Worm (Caenorhabditis elegans) whole organism, midembryonic: Measurements from ENCODE around the gene cdc-14.

ENCODE experiments used
- T22C8.4 ChIP-seq: fragments of 200-800 bp; sonication (Bioruptor generic); IDR thresholded peaks from 2 replicates; pipeline ENCODE4 v1.3.6; 2022; ENCODE audit warnings: missing genetic modification characterization, missing compliant biosample characterization
- cog-1 ChIP-seq: sonication (generic microtip); optimal IDR thresholded peaks from 2 replicates; lab custom pipeline; 2016; ENCODE audit warnings: missing genetic modification characterization, missing compliant biosample characterization
- flt-1 ChIP-seq: fragments of 200-800 bp; sonication (Bioruptor generic); IDR thresholded peaks from 2 replicates; pipeline ENCODE4 v1.3.6; 2022; ENCODE audit warnings: missing genetic modification characterization, missing compliant biosample characterization
- klf-2 ChIP-seq: fragments of 200-800 bp; sonication (Bioruptor generic); conservative IDR thresholded peaks from 2 replicates; pipeline ENCODE4 v1.3.6; 2022; ENCODE audit warnings: missing genetic modification reagents, missing genetic modification characterization, missing compliant biosample characterization
- med-1 ChIP-seq: sonication (generic microtip); optimal IDR thresholded peaks from 2 replicates; lab custom pipeline; 2017; ENCODE audit warnings: missing genetic modification characterization, mild to moderate bottlenecking, missing compliant biosample characterization, antibody characterized with exemption, missing genetic modification reagents; ENCODE audit not compliant: insufficient read depth
- ref-1 ChIP-seq: fragments of 200-800 bp; sonication (Bioruptor generic); conservative IDR thresholded peaks from 2 replicates; pipeline ENCODE4 v1.3.6; 2022; ENCODE audit warnings: missing genetic modification reagents, missing genetic modification characterization, missing compliant biosample characterization
- tab-1 ChIP-seq: fragments of 200-800 bp; sonication (Bioruptor generic); IDR thresholded peaks from 2 replicates; pipeline ENCODE4 v1.3.6; 2022; ENCODE audit warnings: missing genetic modification characterization, missing compliant biosample characterization

- 0 out of 2 replicates have a peak, but pooled peaks have one; percentile 44 for TF ChIP-seq klf-2 (GFP tag; lab: Robert Waterston, UW)
- TF ChIP-seq med-1 (GFP tag; lab: Kevin White, UChicago) = no peak
- no peak for TF ChIP-seq flt-1
- no peak for TF ChIP-seq T22C8.4
- peak; percentile 56 for TF ChIP-seq cog-1 (tag; lab: Kevin White, UChicago)
- no peak for TF ChIP-seq tab-1 (GFP tag; lab: Robert Waterston, UW)
- no peak for TF ChIP-seq ref-1
These were observed 1.1 kb upstream of the cdc-14 start, which contains the start of gene ttc-4 for ce11 chrII:5594210-5594764.
